Worm (Caenorhabditis elegans): Measurements from ENCODE around the gene siah-1.
A peak's percentile ranks its signal among the peaks of the same experiment; 100 is the strongest.

The siah-1 gene

ce11 chrIV:3722690-3723089 lies 21.2 kb upstream of the siah-1 start, which contains the start of gene Y37E11AM.4:
Gene Y37E11AM.4, minus strand, starts transcription at chrIV:3722790.
- TF ChIP-seq spr-1 (tag; optimal IDR thresholded peaks at IDR 0.05) (no peak), mep-1 (tag; optimal IDR thresholded peaks at IDR 0.05) (no peak), nhr-76 (tag; optimal IDR thresholded peaks at IDR 0.05) (no peak), daf-19 (GFP tag; conservative IDR thresholded peaks at IDR 0.05) (no peak), mxl-2 (GFP tag; conservative IDR thresholded peaks at IDR 0.05) (no peak), lsy-2 (tag; optimal IDR thresholded peaks at IDR 0.05) (no peak), ceh-28 (tag; optimal IDR thresholded peaks at IDR 0.05) (no peak), F37D6.2 (tag; optimal IDR thresholded peaks at IDR 0.05) (no peak), ceh-20 (GFP tag; IDR thresholded peaks at IDR 0.05) (no peak), daf-16 (GFP tag; optimal IDR thresholded peaks at IDR 0.05) (no peak), daf-16 (tag; optimal IDR thresholded peaks at IDR 0.05) (no peak), mes-2 (tag; optimal IDR thresholded peaks at IDR 0.05; ENCODE audit: poor library complexity, severe bottlenecking) (no peak), jun-1 (tag; optimal IDR thresholded peaks at IDR 0.05) (no peak), T20F7.1 (GFP tag; optimal IDR thresholded peaks at IDR 0.05) (no peak), zip-11 (GFP tag; IDR thresholded peaks at IDR 0.05) (no peak)

- TF ChIP-seq pha-4 (GFP tag; IDR thresholded peaks at IDR 0.05) (no peak), pha-4 (tag; optimal IDR thresholded peaks at IDR 0.05) (no peak), ama-1 (optimal IDR thresholded peaks at IDR 0.05) (no peak), F10B5.3 (tag; optimal IDR thresholded peaks at IDR 0.05) (no peak), dve-1 (tag; optimal IDR thresholded peaks at IDR 0.05; ENCODE audit: insufficient read depth) (no peak), F37D6.2 (tag; optimal IDR thresholded peaks at IDR 0.05) (no peak), rbr-2 (tag; optimal IDR thresholded peaks at IDR 0.05) (no peak), cey-2 (tag; optimal IDR thresholded peaks at IDR 0.05; ENCODE audit: borderline replicate concordance, insufficient read depth) (no peak), F44E2.7 (GFP tag; IDR thresholded peaks at IDR 0.05) (no peak), skn-1 (tag; optimal IDR thresholded peaks at IDR 0.05) (no peak), dmd-9 (GFP tag; IDR thresholded peaks at IDR 0.05) (no peak), hlh-11 (tag; optimal IDR thresholded peaks at IDR 0.05) (no peak)
These were observed 18.5 kb upstream of the siah-1 start, which contains the start of gene Y37E11AM.2 for ce11 chrIV:3725361-3725760. Gene Y37E11AM.2, minus strand, starts transcription at chrIV:3725461.

- TF ChIP-seq mxl-3 (GFP tag; optimal IDR thresholded peaks at IDR 0.05) (no peak), fkh-10 (GFP tag; optimal IDR thresholded peaks at IDR 0.05) (no peak), madf-9 (GFP tag; conservative IDR thresholded peaks at IDR 0.05) (no peak), dve-1 (tag; optimal IDR thresholded peaks at IDR 0.05; ENCODE audit: insufficient read depth) (peak; percentile 59), daf-16 (GFP tag; optimal IDR thresholded peaks at IDR 0.05) (no peak), daf-16 (tag; optimal IDR thresholded peaks at IDR 0.05) (peak; percentile 34), F10B5.3 (tag; optimal IDR thresholded peaks at IDR 0.05) (no peak), lir-3 (tag; optimal IDR thresholded peaks at IDR 0.05) (no peak), hlh-11 (tag; optimal IDR thresholded peaks at IDR 0.05) (peak; percentile 48), nhr-77 (tag; optimal IDR thresholded peaks at IDR 0.05) (peak; percentile 10), nhr-102 (tag; optimal IDR thresholded peaks at IDR 0.05) (no peak), R02D3.7 (tag; optimal IDR thresholded peaks at IDR 0.05) (no peak), hmg-1.1 (GFP tag; IDR thresholded peaks at IDR 0.05) (peak; percentile 43), lin-1 (GFP tag; IDR thresholded peaks at IDR 0.05) (no peak), lin-38 (GFP tag; IDR thresholded peaks at IDR 0.05) (peak; percentile 80), mxl-2 (GFP tag; conservative IDR thresholded peaks at IDR 0.05) (no peak), unc-62 (GFP tag; optimal IDR thresholded peaks at IDR 0.05 in 1 of 2) (no peak), unc-62 (tag; optimal IDR thresholded peaks at IDR 0.05) (no peak), lsy-2 (tag; optimal IDR thresholded peaks at IDR 0.05) (peak in 1 of 2 experiments; percentile 88), nhr-111 (GFP tag; optimal IDR thresholded peaks at IDR 0.05) (no peak), nhr-41 (GFP tag; IDR thresholded peaks at IDR 0.05) (no peak), Y75B8A.6 (GFP tag; IDR thresholded peaks at IDR 0.05) (no peak), dmd-8 (GFP tag; IDR thresholded peaks at IDR 0.05) (no peak), attf-4 (tag; optimal IDR thresholded peaks at IDR 0.05) (no peak), mes-2 (tag; optimal IDR thresholded peaks at IDR 0.05; ENCODE audit: poor library complexity, severe bottlenecking) (peak; percentile 80), nhr-6 (tag; optimal IDR thresholded peaks at IDR 0.05) (peak; percentile 10), T20F7.1 (GFP tag; optimal IDR thresholded peaks at IDR 0.05) (no peak), dpl-1 (GFP tag; optimal IDR thresholded peaks at IDR 0.05) (peak; percentile 86), jun-1 (tag; optimal IDR thresholded peaks at IDR 0.05) (no peak), pha-4 (GFP tag; IDR thresholded peaks at IDR 0.05) (0 out of 2 replicates have a peak, but pooled peaks have one; percentile 12), pha-4 (tag; optimal IDR thresholded peaks at IDR 0.05) (no peak), ZK337.2 (GFP tag; IDR thresholded peaks at IDR 0.05) (no peak), mdt-29 (GFP tag; IDR thresholded peaks at IDR 0.05) (no peak)
These were observed 18.0 kb upstream of the siah-1 start, which contains the start of gene smgl-2 for ce11 chrIV:3725845-3726244. Gene smgl-2, plus strand, starts transcription at chrIV:3726164.

Data from whole organism, L4 larva.